Fruit fly (Drosophila melanogaster) whole organism, adult: Measurements from ENCODE around the gene Daxx.
A peak's percentile ranks its signal among the peaks of the same experiment; 100 is the strongest.

Source experiments
- CG11617 ChIP-seq: fragments of 200-800 bp; sonication (Bioruptor generic); optimal IDR thresholded peaks from 2 replicates; lab custom pipeline; 2017; ENCODE audit warnings: mild to moderate bottlenecking, missing biosample characterization, missing genetic modification reagents, missing genetic modification characterization
- CG12768 ChIP-seq: fragments of 200-800 bp; sonication (Bioruptor generic); optimal IDR thresholded peaks from 2 replicates; lab custom pipeline; 2017; ENCODE audit warnings: missing biosample characterization, missing genetic modification characterization, mild to moderate bottlenecking, moderate library complexity, missing genetic modification reagents
- CG14711 ChIP-seq: fragments of 200-800 bp; sonication (Bioruptor generic); optimal IDR thresholded peaks from 2 replicates; lab custom pipeline; 2018; ENCODE audit warnings: missing biosample characterization, mild to moderate bottlenecking, missing genetic modification characterization, moderate library complexity
- CG1620 ChIP-seq: fragments of 200-800 bp; sonication (Bioruptor generic); optimal IDR thresholded peaks from 2 replicates; lab custom pipeline; 2016; ENCODE audit warnings: missing biosample characterization, missing genetic modification characterization
- CG33017 ChIP-seq: fragments of 200-800 bp; sonication (Bioruptor generic); optimal IDR thresholded peaks from 2 replicates; lab custom pipeline; 2018; ENCODE audit warnings: missing biosample characterization, mild to moderate bottlenecking, missing genetic modification characterization, moderate library complexity
- CG5204 ChIP-seq: fragments of 200-800 bp; sonication (Bioruptor generic); optimal IDR thresholded peaks from 2 replicates; lab custom pipeline; 2016; ENCODE audit warnings: missing biosample characterization, missing genetic modification characterization
- CG7045 ChIP-seq: fragments of 200-800 bp; sonication (Bioruptor generic); optimal IDR thresholded peaks from 2 replicates; lab custom pipeline; 2017; ENCODE audit warnings: missing biosample characterization, mild to moderate bottlenecking, missing genetic modification characterization
- CG7101 ChIP-seq: fragments of 200-800 bp; sonication (Bioruptor generic); optimal IDR thresholded peaks from 2 replicates; lab custom pipeline; 2018; ENCODE audit warnings: missing biosample characterization, mild to moderate bottlenecking, missing genetic modification characterization, moderate library complexity
- Clk ChIP-seq: fragments of 200-800 bp; sonication (Bioruptor generic); optimal IDR thresholded peaks from 2 replicates; lab custom pipeline; 2017; ENCODE audit warnings: missing biosample characterization, missing genetic modification characterization
- Crg-1 ChIP-seq: fragments of 200-800 bp; sonication (Bioruptor generic); optimal IDR thresholded peaks from 2 replicates; lab custom pipeline; 2016; ENCODE audit warnings: missing biosample characterization, missing genetic modification characterization
- Hr96 ChIP-seq: fragments of 200-800 bp; sonication (Bioruptor generic); optimal IDR thresholded peaks from 2 replicates; lab custom pipeline; 2016; ENCODE audit warnings: missing biosample characterization, missing genetic modification characterization
- Mnt ChIP-seq: fragments of 200-800 bp; sonication (Bioruptor generic); optimal IDR thresholded peaks from 2 replicates; lab custom pipeline; 2016; ENCODE audit warnings: missing biosample characterization, mild to moderate bottlenecking, missing genetic modification characterization
- bab1 ChIP-seq: fragments of 200-800 bp; sonication (Bioruptor generic); optimal IDR thresholded peaks from 3 replicates; lab custom pipeline; 2019; ENCODE audit warnings: missing biosample characterization, mild to moderate bottlenecking, missing genetic modification characterization, moderate library complexity
- cic ChIP-seq: fragments of 200-800 bp; sonication (Bioruptor generic); optimal IDR thresholded peaks from 2 replicates; lab custom pipeline; 2017; ENCODE audit warnings: missing biosample characterization, mild to moderate bottlenecking, missing genetic modification characterization, moderate library complexity
- cnc ChIP-seq, 2 experiments: fragments of >200 bp; optimal IDR thresholded peaks; 2 replicates each; lab custom pipeline; 2017
- kay ChIP-seq: fragments of 200-800 bp; sonication (Bioruptor generic); peaks from one replicate; lab custom pipeline; 2016; ENCODE audit warnings: missing biosample characterization, missing genetic modification characterization, borderline replicate concordance
- ovo ChIP-seq: fragments of 200-800 bp; sonication (Bioruptor generic); optimal IDR thresholded peaks from 2 replicates; lab custom pipeline; 2016; ENCODE audit warnings: missing biosample characterization, missing genetic modification characterization
- pad ChIP-seq: fragments of 200-800 bp; sonication (Bioruptor generic); optimal IDR thresholded peaks from 3 replicates; lab custom pipeline; 2017; ENCODE audit warnings: missing biosample characterization, missing genetic modification characterization, mild to moderate bottlenecking, moderate library complexity, missing genetic modification reagents
- tj ChIP-seq: fragments of 200-800 bp; sonication (Bioruptor generic); optimal IDR thresholded peaks from 3 replicates; lab custom pipeline; 2017; ENCODE audit warnings: missing biosample characterization, mild to moderate bottlenecking, missing genetic modification characterization, moderate library complexity
- toe ChIP-seq: fragments of 200-800 bp; sonication (Bioruptor generic); optimal IDR thresholded peaks from 2 replicates; lab custom pipeline; 2016; ENCODE audit warnings: missing biosample characterization, missing genetic modification characterization

Daxx gene

dm6 chr2L:6480212-6480994 lies at the start of gene Daxx, which contains the start of gene Sec61alpha:
TSS of gene Daxx (plus strand) at chr2L:6480929.
TSS of gene Sec61alpha (minus strand) at chr2L:6480575.
- TF ChIP-seq CG7045 (GFP tag; lab: Kevin White, UChicago) (peak; percentile 61), pad (GFP tag; lab: Kevin White, UChicago) (peak; percentile 45), CG33017 (tag; lab: Kevin White, UChicago) (peak; percentile 75), ovo (peak; percentile 68), toe (GFP tag; lab: Kevin White, UChicago) (peak; percentile 94), Mnt (GFP tag; lab: Kevin White, UChicago) (peak; percentile 62), cic (GFP tag; lab: Kevin White, UChicago) (no peak), Crg-1 (GFP tag; lab: Kevin White, UChicago) (peak; percentile 66), CG5204 (no peak), CG7101 (tag; lab: Kevin White, UChicago) (peak; percentile 83), Clk (GFP tag; lab: Kevin White, UChicago) (peak; percentile 85), cnc (optimal IDR thresholded peaks at IDR 0.05; lab: Kevin White, UChicago) (no peak), bab1 (GFP tag; lab: Kevin White, UChicago) (peak; percentile 83), tj (GFP tag; lab: Kevin White, UChicago) (peak; percentile 84), Hr96 (peak; percentile 90), CG12768 (GFP tag; lab: Kevin White, UChicago) (peak; percentile 70), CG11617 (GFP tag; lab: Kevin White, UChicago) (peak; percentile 55), kay (GFP tag; lab: Kevin White, UChicago) (no peak), CG14711 (tag; lab: Kevin White, UChicago) (peak; percentile 74), CG1620 (GFP tag; lab: Kevin White, UChicago) (peak; percentile 93)

DNA sequence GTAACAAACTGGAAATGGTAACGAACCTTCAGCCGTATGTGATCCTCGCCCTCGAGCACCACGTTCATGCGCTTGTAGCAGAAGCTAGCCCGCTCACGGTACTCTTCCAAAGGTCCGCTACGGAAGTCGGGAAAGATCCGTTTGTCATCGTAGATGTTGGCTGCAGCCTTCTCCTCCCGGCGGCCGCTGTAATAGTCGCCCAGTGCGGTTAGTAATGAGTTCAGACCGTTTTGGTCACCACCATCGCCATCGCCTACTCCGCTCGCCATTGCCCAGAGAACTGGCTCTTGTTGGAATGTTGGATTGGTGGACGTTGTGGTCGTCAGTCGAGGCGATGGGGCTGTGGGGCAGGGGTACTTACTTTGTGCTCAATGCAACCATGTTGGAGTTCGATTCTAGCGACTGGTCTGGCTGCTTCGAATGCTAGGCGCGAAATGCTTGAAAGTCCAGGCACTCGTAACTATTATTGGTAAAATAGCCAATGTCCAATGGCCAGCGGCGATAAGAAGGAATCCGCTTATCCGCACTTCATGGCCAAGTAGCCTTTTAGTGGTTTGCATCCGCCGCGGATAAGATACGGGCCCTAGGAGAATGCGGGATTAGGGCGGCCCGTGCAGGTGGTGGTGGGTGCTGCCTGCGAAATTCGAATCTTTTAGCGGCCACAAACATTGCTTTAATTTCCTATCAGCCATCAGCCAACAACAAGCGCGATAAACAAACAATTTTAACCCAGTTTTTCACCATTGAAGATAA lies 33.0 kb upstream of the Daxx start:
- peak; percentile 43 for TF ChIP-seq Mnt (GFP tag; lab: Kevin White, UChicago)
- TF ChIP-seq bab1 (GFP tag; lab: Kevin White, UChicago): no peak
- no peak for TF ChIP-seq CG1620 (GFP tag; lab: Kevin White, UChicago)
- TF ChIP-seq Clk (GFP tag; lab: Kevin White, UChicago): no peak
- peak; percentile 61 for TF ChIP-seq cic (GFP tag; lab: Kevin White, UChicago)
- no peak for TF ChIP-seq tj (GFP tag; lab: Kevin White, UChicago)
- TF ChIP-seq cnc (optimal IDR thresholded peaks at IDR 0.05; lab: Kevin White, UChicago): no peak
- peak; percentile 14 for TF ChIP-seq CG11617 (GFP tag; lab: Kevin White, UChicago)
- TF ChIP-seq CG14711 (tag; lab: Kevin White, UChicago): no peak
- no peak for TF ChIP-seq Crg-1 (GFP tag; lab: Kevin White, UChicago)
- no peak for TF ChIP-seq ovo
- no peak for TF ChIP-seq toe (GFP tag; lab: Kevin White, UChicago)
- TF ChIP-seq pad (GFP tag; lab: Kevin White, UChicago): no peak
- TF ChIP-seq CG7045 (GFP tag; lab: Kevin White, UChicago): peak; percentile 26
- TF ChIP-seq CG33017 (tag; lab: Kevin White, UChicago): no peak
- no peak for TF ChIP-seq kay (GFP tag; lab: Kevin White, UChicago)
- peak; percentile 56 for TF ChIP-seq Hr96
- no peak for TF ChIP-seq CG5204
- TF ChIP-seq CG7101 (tag; lab: Kevin White, UChicago): peak; percentile 30
- TF ChIP-seq CG12768 (GFP tag; lab: Kevin White, UChicago): peak; percentile 90

dm6 chr2L:6448334-6448703 lies 32.4 kb upstream of the Daxx start, which contains the start of gene Acox3:
TSS of gene Acox3 (minus strand) at chr2L:6448403.
- TF ChIP-seq bab1 (GFP tag; lab: Kevin White, UChicago) (peak; percentile 22), Hr96 (no peak)

DNA sequence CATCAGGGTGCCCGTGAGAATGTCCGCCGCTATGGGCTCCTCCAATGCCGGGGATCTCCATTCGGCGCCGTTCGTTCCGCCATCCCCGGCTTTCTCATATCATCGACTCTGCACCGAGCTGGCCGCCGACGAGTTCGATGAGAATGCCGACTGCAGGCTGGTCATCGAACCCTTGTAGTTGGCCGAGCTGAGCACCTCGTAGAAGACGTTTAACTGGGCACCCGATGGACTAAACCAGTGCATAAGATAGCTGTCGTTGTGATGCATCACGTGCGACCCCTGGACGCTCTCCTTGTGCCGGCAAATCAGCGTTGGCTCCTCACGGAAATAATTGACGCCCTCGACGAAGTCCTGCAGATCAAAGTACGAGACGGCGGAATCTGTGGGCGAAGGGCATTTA lies 31.0 kb upstream of the Daxx start:
- TF ChIP-seq cic (GFP tag; lab: Kevin White, UChicago) (no peak), CG11617 (GFP tag; lab: Kevin White, UChicago) (no peak), Hr96 (no peak), CG33017 (tag; lab: Kevin White, UChicago) (no peak), pad (GFP tag; lab: Kevin White, UChicago) (no peak), CG7045 (GFP tag; lab: Kevin White, UChicago) (no peak), bab1 (GFP tag; lab: Kevin White, UChicago) (no peak), cnc (optimal IDR thresholded peaks at IDR 0.05; lab: Kevin White, UChicago) (no peak), CG5204 (no peak), tj (GFP tag; lab: Kevin White, UChicago) (no peak), ovo (no peak), toe (GFP tag; lab: Kevin White, UChicago) (no peak), Mnt (GFP tag; lab: Kevin White, UChicago) (no peak), CG1620 (GFP tag; lab: Kevin White, UChicago) (no peak), CG12768 (GFP tag; lab: Kevin White, UChicago) (no peak), kay (GFP tag; lab: Kevin White, UChicago) (no peak)
